Worm (Caenorhabditis elegans): ENCODE results near the gene set-8.

DNA sequence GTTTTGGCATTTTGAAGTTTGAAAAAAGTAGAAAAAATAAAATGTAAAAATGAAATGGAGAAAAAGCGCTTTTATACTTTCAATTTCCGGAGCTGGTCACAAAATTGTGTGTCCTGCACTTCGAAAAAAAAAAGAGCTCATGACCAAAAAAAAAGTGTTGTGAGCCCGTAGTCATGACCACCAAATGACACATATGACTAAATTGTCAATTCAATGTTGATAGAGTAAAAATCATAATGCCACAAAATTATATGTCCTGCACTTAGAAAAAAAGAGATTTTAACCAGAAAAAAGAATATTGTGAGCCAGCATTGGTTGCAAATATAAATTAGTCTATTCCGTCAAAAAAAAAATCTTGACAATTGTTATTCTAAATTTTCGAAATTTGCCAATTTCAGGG is 47.3 kb upstream of the set-8 start, which contains the start of gene F02C12.2:
- TF ChIP-seq pha-4 (tag; optimal IDR thresholded peaks at IDR 0.05) (no peak), nhr-28 (tag; optimal IDR thresholded peaks at IDR 0.05) (no peak), unc-62 (GFP tag; optimal IDR thresholded peaks at IDR 0.05) (no peak)

All from whole organism, mixed stage, embryonic.